Worm (Caenorhabditis elegans) whole organism, L2 larva: ENCODE results near the gene his-31.
A peak's percentile ranks its signal among the peaks of the same experiment; 100 is the strongest.

Source experiments
- F13H6.1 ChIP-seq: sonication (generic microtip); optimal IDR thresholded peaks from 2 replicates; lab custom pipeline; 2016; ENCODE audit warnings: missing genetic modification characterization, missing compliant biosample characterization
- R02D3.7 ChIP-seq: fragments of 150-350 bp; optimal IDR thresholded peaks from 2 replicates; lab custom pipeline; 2014; ENCODE audit warnings: missing biosample characterization, missing genetic modification characterization
- Y55F3AM.14 ChIP-seq: fragments of 200-800 bp; sonication (Bioruptor generic); optimal IDR thresholded peaks from 2 replicates; lab custom pipeline; 2018; ENCODE audit warnings: mild to moderate bottlenecking, missing genetic modification characterization, missing compliant biosample characterization
- ZK546.5 ChIP-seq: sonication (generic microtip); optimal IDR thresholded peaks from 2 replicates; lab custom pipeline; 2017; ENCODE audit warnings: missing biosample characterization, missing genetic modification characterization
- alr-1 ChIP-seq: fragments of 150-350 bp; optimal IDR thresholded peaks from 2 replicates; lab custom pipeline; 2014; ENCODE audit warnings: missing biosample characterization, missing genetic modification characterization
- aly-2 ChIP-seq: fragments of 150-350 bp; optimal IDR thresholded peaks from 2 replicates; lab custom pipeline; 2014; ENCODE audit warnings: missing biosample characterization, missing genetic modification characterization
- ama-1 ChIP-seq: fragments of 150-350 bp; optimal IDR thresholded peaks from 2 replicates; lab custom pipeline; 2018; ENCODE audit warnings: inconsistent platforms
- blmp-1 ChIP-seq: sonication (generic microtip); optimal IDR thresholded peaks from 2 replicates; lab custom pipeline; 2017; ENCODE audit warnings: missing genetic modification characterization, mild to moderate bottlenecking, missing compliant biosample characterization, antibody characterized with exemption, moderate library complexity; ENCODE audit not compliant: insufficient read depth
- ceh-16 ChIP-seq: fragments of 150-350 bp; optimal IDR thresholded peaks from 2 replicates; lab custom pipeline; 2014; ENCODE audit warnings: missing biosample characterization, missing genetic modification characterization
- crh-2 ChIP-seq: sonication (generic microtip); optimal IDR thresholded peaks from 2 replicates; lab custom pipeline; 2017; ENCODE audit warnings: missing biosample characterization, missing genetic modification characterization
- dmd-4 ChIP-seq: sonication (generic microtip); optimal IDR thresholded peaks from 2 replicates; lab custom pipeline; 2017; ENCODE audit warnings: missing biosample characterization, missing genetic modification characterization
- elt-3 ChIP-seq: sonication (generic microtip); optimal IDR thresholded peaks from 2 replicates; lab custom pipeline; 2017; ENCODE audit warnings: missing biosample characterization, missing genetic modification characterization
- fos-1 ChIP-seq: fragments of 150-350 bp; optimal IDR thresholded peaks from 2 replicates; lab custom pipeline; 2014; ENCODE audit warnings: missing biosample characterization, missing genetic modification characterization
- gmeb-1 ChIP-seq: fragments of 150-350 bp; optimal IDR thresholded peaks from 2 replicates; lab custom pipeline; 2014; ENCODE audit warnings: missing biosample characterization, missing genetic modification characterization
- lin-13 ChIP-seq: fragments of 150-350 bp; optimal IDR thresholded peaks from 2 replicates; lab custom pipeline; 2014; ENCODE audit warnings: missing biosample characterization, missing genetic modification reagents, missing genetic modification characterization
- lin-39 ChIP-seq: fragments of 150-350 bp; optimal IDR thresholded peaks from 2 replicates; lab custom pipeline; 2014; ENCODE audit warnings: missing biosample characterization, missing genetic modification reagents, missing genetic modification characterization
- lsy-2 ChIP-seq, 2 experiments: fragments of 150-350 bp in 1 of 2; sonication (generic microtip) in 1 of 2; optimal IDR thresholded peaks; 2 replicates each; lab custom pipeline; 2014 to 2017; ENCODE audit warnings: missing biosample characterization in 2 of 2, missing genetic modification characterization in 2 of 2
- mab-5 ChIP-seq: fragments of 150-350 bp; optimal IDR thresholded peaks from 2 replicates; lab custom pipeline; 2014; ENCODE audit warnings: missing biosample characterization, missing genetic modification characterization
- mbf-1 ChIP-seq: sonication (generic microtip); optimal IDR thresholded peaks from 2 replicates; lab custom pipeline; 2017; ENCODE audit warnings: missing biosample characterization, missing genetic modification characterization
- nhr-10 ChIP-seq: sonication (generic microtip); optimal IDR thresholded peaks from 2 replicates; lab custom pipeline; 2017; ENCODE audit warnings: missing biosample characterization, missing genetic modification characterization
- nhr-11 ChIP-seq: fragments of 150-350 bp; optimal IDR thresholded peaks from 2 replicates; lab custom pipeline; 2014; ENCODE audit warnings: missing biosample characterization, missing genetic modification characterization
- nhr-12 ChIP-seq: fragments of 150-350 bp; optimal IDR thresholded peaks from 2 replicates; lab custom pipeline; 2014; ENCODE audit warnings: missing biosample characterization, missing genetic modification characterization
- nhr-21 ChIP-seq: fragments of 150-350 bp; optimal IDR thresholded peaks from 2 replicates; lab custom pipeline; 2014; ENCODE audit warnings: missing biosample characterization, missing genetic modification characterization
- nhr-23 ChIP-seq: fragments of 150-350 bp; optimal IDR thresholded peaks from 2 replicates; lab custom pipeline; 2014; ENCODE audit warnings: missing biosample characterization, missing genetic modification reagents, missing genetic modification characterization
- nhr-237 ChIP-seq: fragments of 150-350 bp; optimal IDR thresholded peaks from 2 replicates; lab custom pipeline; 2014; ENCODE audit warnings: missing biosample characterization, missing genetic modification characterization
- nhr-25 ChIP-seq: fragments of 150-350 bp; sonication (generic microtip); optimal IDR thresholded peaks from 3 replicates; lab custom pipeline; 2014; ENCODE audit warnings: missing biosample characterization, missing genetic modification characterization
- sem-4 ChIP-seq: fragments of 150-350 bp; optimal IDR thresholded peaks from 2 replicates; lab custom pipeline; 2014; ENCODE audit warnings: missing biosample characterization, missing genetic modification reagents, missing genetic modification characterization
- skn-1 ChIP-seq: sonication (generic microtip); optimal IDR thresholded peaks from 2 replicates; lab custom pipeline; 2017; ENCODE audit warnings: missing biosample characterization, missing genetic modification characterization
- sma-3 ChIP-seq: sonication (generic microtip); optimal IDR thresholded peaks from 2 replicates; lab custom pipeline; 2016; ENCODE audit warnings: missing genetic modification reagents, missing genetic modification characterization, missing compliant biosample characterization
- snpc-4 ChIP-seq: fragments of 150-350 bp; optimal IDR thresholded peaks from 2 replicates; lab custom pipeline; 2014; ENCODE audit warnings: missing biosample characterization, missing genetic modification characterization
- unc-39 ChIP-seq: fragments of 150-350 bp; optimal IDR thresholded peaks from 2 replicates; lab custom pipeline; 2014; ENCODE audit warnings: missing biosample characterization, missing genetic modification characterization
- unc-55 ChIP-seq: fragments of 150-350 bp; sonication (generic microtip); optimal IDR thresholded peaks from 3 replicates; lab custom pipeline; 2014; ENCODE audit warnings: missing biosample characterization, missing genetic modification reagents, missing genetic modification characterization
- zag-1 ChIP-seq: fragments of 150-350 bp; optimal IDR thresholded peaks from 2 replicates; lab custom pipeline; 2014; ENCODE audit warnings: missing biosample characterization, missing genetic modification characterization
- ztf-1 ChIP-seq: fragments of 200-800 bp; sonication (Bioruptor generic); conservative IDR thresholded peaks from 2 replicates; pipeline ENCODE4 v1.3.6; 2022; ENCODE audit warnings: missing genetic modification characterization, missing compliant biosample characterization
- ztf-11 ChIP-seq: sonication (generic microtip); optimal IDR thresholded peaks from 2 replicates; lab custom pipeline; 2017; ENCODE audit warnings: missing biosample characterization, missing genetic modification characterization
- ztf-4 ChIP-seq: fragments of 150-350 bp; optimal IDR thresholded peaks from 2 replicates; lab custom pipeline; 2014; ENCODE audit warnings: missing biosample characterization, missing genetic modification characterization

The his-31 gene

ce11 chrIV:8301925-8302324 lies 31.9 kb downstream of the his-31 start (continued):
- TF ChIP-seq alr-1 (tag; lab: Kevin White, UChicago) (no peak), skn-1 (tag; lab: Kevin White, UChicago) (no peak), elt-3 (tag; lab: Kevin White, UChicago) (no peak), mab-5 (tag; lab: Kevin White, UChicago) (no peak), F13H6.1 (tag; lab: Kevin White, UChicago) (no peak), ztf-1 (GFP tag; lab: Robert Waterston, UW) (no peak), lsy-2 (tag; optimal IDR thresholded peaks at IDR 0.05; lab: Kevin White, UChicago) (no peak), lin-39 (no peak), nhr-23 (tag; lab: Kevin White, UChicago) (no peak), lin-13 (GFP tag; lab: Kevin White, UChicago) (no peak), nhr-21 (tag; lab: Kevin White, UChicago) (peak; percentile 59), ama-1 (no peak), zag-1 (no peak)

DNA sequence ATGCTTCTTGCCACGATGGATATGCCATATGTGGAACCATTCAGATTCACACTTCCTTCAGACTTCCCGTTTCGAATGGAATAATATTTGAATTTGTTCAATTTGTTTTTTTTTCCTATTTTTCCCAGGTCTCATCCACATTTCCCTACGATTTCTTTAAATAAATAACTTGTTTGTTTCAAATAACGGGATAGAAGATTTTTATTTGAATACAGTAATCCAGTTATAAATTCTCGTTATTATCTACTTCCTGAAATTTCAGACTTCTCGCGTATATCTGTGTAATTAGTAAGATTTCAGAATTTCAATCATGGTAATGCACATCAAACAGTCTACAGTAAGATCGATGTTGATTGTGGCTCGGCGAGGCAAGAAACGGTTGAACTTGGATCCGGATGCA lies 33.3 kb downstream of the his-31 start, which contains the start of gene F35H10.5:
TSS of gene F35H10.5 (plus strand) at position 301 of the 400 bp plus-strand sequence.
- TF ChIP-seq blmp-1 (tag; lab: Kevin White, UChicago) (no peak), Y55F3AM.14 (GFP tag; lab: Kevin White, UChicago) (no peak), elt-3 (tag; lab: Kevin White, UChicago) (no peak), sem-4 (tag; lab: Kevin White, UChicago) (no peak), nhr-11 (tag; lab: Kevin White, UChicago) (no peak), nhr-25 (no peak), ztf-11 (tag; lab: Kevin White, UChicago) (no peak), mab-5 (tag; lab: Kevin White, UChicago) (no peak), ztf-4 (tag; lab: Kevin White, UChicago) (no peak), skn-1 (tag; lab: Kevin White, UChicago) (no peak), snpc-4 (tag; lab: Kevin White, UChicago) (no peak), mbf-1 (no peak), dmd-4 (tag; lab: Kevin White, UChicago) (no peak), unc-39 (tag; lab: Kevin White, UChicago) (no peak), zag-1 (no peak), nhr-23 (tag; lab: Kevin White, UChicago) (no peak), unc-55 (no peak), ZK546.5 (tag; lab: Kevin White, UChicago) (no peak), fos-1 (tag; lab: Kevin White, UChicago) (no peak)

- no peak for TF ChIP-seq ztf-1 (GFP tag; lab: Robert Waterston, UW)
- TF ChIP-seq blmp-1 (tag; lab: Kevin White, UChicago): no peak
- TF ChIP-seq ceh-16 (tag; lab: Kevin White, UChicago): no peak
Observed at ce11 chrIV:8299636-8300035, 34.1 kb downstream of the his-31 start, which contains the start of gene F35H10.6. F35H10.6 (plus strand) TSS chrIV:8299936.

DNA sequence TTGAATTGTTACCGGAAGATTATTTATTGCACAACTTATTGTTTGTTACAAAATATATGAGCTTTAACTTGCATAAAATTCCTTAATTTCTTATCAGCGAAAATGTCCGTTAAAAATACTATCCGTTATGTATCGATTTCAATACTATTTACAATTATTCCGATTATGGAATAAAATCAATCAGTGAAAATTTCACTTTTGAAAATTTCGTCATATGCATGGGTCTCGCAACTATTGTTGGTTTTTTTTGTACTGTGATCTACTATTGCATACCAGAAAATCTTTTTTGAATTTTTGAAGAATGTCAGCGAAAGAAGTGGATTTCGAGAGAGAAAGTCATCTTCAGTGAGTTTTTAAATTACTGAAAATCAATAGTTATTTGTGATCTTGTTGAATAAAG lies 36.6 kb downstream of the his-31 start, which contains the start of gene nprl-3:
TSS of gene nprl-3 (plus strand) at position 301 of the 400 bp plus-strand sequence.
- TF ChIP-seq fos-1 (tag; lab: Kevin White, UChicago) (no peak), sma-3 (GFP tag; lab: Kevin White, UChicago) (no peak), R02D3.7 (tag; lab: Kevin White, UChicago) (no peak), nhr-237 (no peak), lin-39 (no peak), skn-1 (tag; lab: Kevin White, UChicago) (no peak), dmd-4 (tag; lab: Kevin White, UChicago) (no peak), Y55F3AM.14 (GFP tag; lab: Kevin White, UChicago) (no peak), nhr-10 (tag; lab: Kevin White, UChicago) (no peak), ceh-16 (tag; lab: Kevin White, UChicago) (no peak), alr-1 (tag; lab: Kevin White, UChicago) (no peak), crh-2 (tag; lab: Kevin White, UChicago) (no peak), nhr-25 (no peak), nhr-23 (tag; lab: Kevin White, UChicago) (no peak), gmeb-1 (tag; lab: Kevin White, UChicago) (no peak), blmp-1 (tag; lab: Kevin White, UChicago) (no peak), aly-2 (tag; lab: Kevin White, UChicago) (no peak), nhr-12 (tag; lab: Kevin White, UChicago) (no peak), unc-55 (no peak)
